Fruit fly (Drosophila melanogaster): ENCODE measurements around the gene CG9915.

The CG9915 gene

dm6 chrX:16313078-16313875, at the start of gene CG9915, which contains the start of gene SWIP:
TSS of gene CG9915 (minus strand) at chrX:16313138.
TSS of gene SWIP (plus strand) at chrX:16313709.
- TF ChIP-seq CG9705 (GFP tag; optimal IDR thresholded peaks at IDR 0.05): no peak
- TF ChIP-seq woc (GFP tag; optimal IDR thresholded peaks at IDR 0.05): peak; percentile 29
- TF ChIP-seq brk (GFP tag; optimal IDR thresholded peaks at IDR 0.05): no peak
- no peak for TF ChIP-seq Mio (GFP tag; optimal IDR thresholded peaks at IDR 0.05)
- no peak for TF ChIP-seq N (GFP tag; optimal IDR thresholded peaks at IDR 0.05)
- no peak for TF ChIP-seq sage (GFP tag; optimal IDR thresholded peaks at IDR 0.05)
- no peak for TF ChIP-seq OdsH (GFP tag; optimal IDR thresholded peaks at IDR 0.05)
- TF ChIP-seq Rel (GFP tag; optimal IDR thresholded peaks at IDR 0.05): no peak
- no peak for TF ChIP-seq Rel (tag; optimal IDR thresholded peaks at IDR 0.05)
- no peak for TF ChIP-seq Myc (optimal IDR thresholded peaks at IDR 0.05)
- TF ChIP-seq Hr83 (GFP tag; optimal IDR thresholded peaks at IDR 0.05; ENCODE audit: poor library complexity, severe bottlenecking): no peak
- TF ChIP-seq Sp1 (GFP tag; optimal IDR thresholded peaks at IDR 0.05): peak; percentile 17
- TF ChIP-seq h (GFP tag; optimal IDR thresholded peaks at IDR 0.05): no peak
- TF ChIP-seq Jra (GFP tag; optimal IDR thresholded peaks at IDR 0.05): no peak
- TF ChIP-seq GATAd (GFP tag; optimal IDR thresholded peaks at IDR 0.05): no peak
- no peak for TF ChIP-seq Hr78 (GFP tag; optimal IDR thresholded peaks at IDR 0.05)
- TF ChIP-seq dsf (GFP tag; optimal IDR thresholded peaks at IDR 0.05; ENCODE audit: borderline replicate concordance): no peak
- peak; percentile 97 for TF ChIP-seq Dif (GFP tag; optimal IDR thresholded peaks at IDR 0.05; ENCODE audit: partially characterized antibody)
- TF ChIP-seq ey (GFP tag; optimal IDR thresholded peaks at IDR 0.05): no peak
- TF ChIP-seq usp (GFP tag; optimal IDR thresholded peaks at IDR 0.05): no peak
- TF ChIP-seq fru (GFP tag; optimal IDR thresholded peaks at IDR 0.05): no peak
- TF ChIP-seq HLH106 (tag; optimal IDR thresholded peaks at IDR 0.05): no peak
- no peak for TF ChIP-seq br (GFP tag; optimal IDR thresholded peaks at IDR 0.05)
- peak; percentile 69 to 90 for TF ChIP-seq dl (GFP tag; optimal IDR thresholded peaks at IDR 0.05; ENCODE audit: insufficient read depth in 1 of 2, partially characterized antibody in 2 of 2)
- no peak for TF ChIP-seq lola (GFP tag; optimal IDR thresholded peaks at IDR 0.05)
- no peak for TF ChIP-seq dmrt93B (GFP tag; optimal IDR thresholded peaks at IDR 0.05)
- no peak for TF ChIP-seq CrebA (GFP tag; optimal IDR thresholded peaks at IDR 0.05; ENCODE audit: borderline replicate concordance)
- no peak for TF ChIP-seq Dfd (GFP tag; optimal IDR thresholded peaks at IDR 0.05)
- TF ChIP-seq foxo (GFP tag; optimal IDR thresholded peaks at IDR 0.05): peak in 1 of 2 experiments; percentile 25
- no peak for TF ChIP-seq rgr (GFP tag; optimal IDR thresholded peaks at IDR 0.05)
- no peak for TF ChIP-seq sv (GFP tag; optimal IDR thresholded peaks at IDR 0.05)
- TF ChIP-seq Vsx2 (GFP tag; optimal IDR thresholded peaks at IDR 0.05; ENCODE audit: partially characterized antibody): peak; percentile 99
- TF ChIP-seq Abd-B (GFP tag; optimal IDR thresholded peaks at IDR 0.05): no peak
- TF ChIP-seq CG32264 (GFP tag; optimal IDR thresholded peaks at IDR 0.05): no peak
- TF ChIP-seq psq (GFP tag; optimal IDR thresholded peaks at IDR 0.05): no peak
- TF ChIP-seq jim (GFP tag; optimal IDR thresholded peaks at IDR 0.05): no peak

- TF ChIP-seq woc (GFP tag; optimal IDR thresholded peaks at IDR 0.05) (peak; percentile 54), fru (GFP tag; optimal IDR thresholded peaks at IDR 0.05) (peak; percentile 38), ey (GFP tag; optimal IDR thresholded peaks at IDR 0.05) (no peak), Hnf4 (GFP tag; optimal IDR thresholded peaks at IDR 0.05) (peak; percentile 20), N (GFP tag; optimal IDR thresholded peaks at IDR 0.05) (peak; percentile 5), CG32264 (GFP tag; optimal IDR thresholded peaks at IDR 0.05) (no peak)
Observed at dm6 chrX:16361306-16361705, 48.4 kb upstream of the CG9915 start, which contains the start of gene nonA. TSS of gene nonA (plus strand) at chrX:16361569.
